Fruit fly (Drosophila melanogaster): ENCODE data around the gene Irp-1B.

DNA sequence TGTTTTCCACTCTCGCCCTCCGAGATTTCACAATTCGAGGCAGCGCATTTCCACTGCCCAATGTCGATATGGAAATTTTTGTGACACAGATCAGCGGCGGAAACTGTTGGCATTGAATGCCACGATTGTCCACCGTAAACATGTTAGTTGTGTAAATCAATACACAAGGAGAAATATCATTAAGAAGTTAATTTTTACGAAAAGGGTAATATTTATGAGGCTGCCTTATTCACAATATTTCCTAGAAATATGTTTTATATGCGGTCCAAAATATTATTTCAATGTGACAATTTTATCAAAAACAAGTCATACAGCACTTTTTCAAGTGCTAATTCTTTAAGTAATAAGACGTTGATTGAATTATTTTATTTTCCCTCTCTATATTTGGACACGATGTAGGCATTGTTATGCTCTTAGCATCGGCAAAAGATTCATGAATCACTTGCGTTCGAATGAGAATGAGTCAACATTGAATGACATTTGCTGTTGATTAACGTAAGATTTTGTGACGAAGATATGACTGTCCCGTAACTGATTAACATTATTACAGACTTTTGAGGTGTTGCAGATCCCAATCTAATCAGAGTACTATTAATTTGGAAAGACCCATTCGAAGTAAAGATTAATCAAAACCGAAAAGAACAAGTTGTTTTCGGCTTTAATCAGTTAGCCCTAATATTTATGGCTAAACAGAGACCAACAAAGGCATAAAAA, 18.9 kb downstream of the Irp-1B start:
- TF ChIP-seq h (optimal IDR thresholded peaks at IDR 0.05) (no peak), ttk (optimal IDR thresholded peaks at IDR 0.05) (no peak), psq (optimal IDR thresholded peaks at IDR 0.05) (no peak)

Data from Kc167 (cell line).